Worm (Caenorhabditis elegans) whole organism, early embryonic: Measurements from ENCODE around the gene obr-1.

Source experiments
- B0310.2 ChIP-seq: sonication (generic microtip); optimal IDR thresholded peaks from 2 replicates; lab custom pipeline; 2016; ENCODE audit warnings: mild to moderate bottlenecking, missing genetic modification characterization, missing compliant biosample characterization
- aly-1 ChIP-seq: sonication (generic microtip); optimal IDR thresholded peaks from 2 replicates; lab custom pipeline; 2016; ENCODE audit warnings: missing genetic modification characterization, missing compliant biosample characterization
- ama-1 ChIP-seq: fragments of 150-350 bp; optimal IDR thresholded peaks from 2 replicates; lab custom pipeline; 2014
- ceh-13 ChIP-seq: fragments of 200-800 bp; sonication (Bioruptor generic); optimal IDR thresholded peaks from 2 replicates; lab custom pipeline; 2018; ENCODE audit warnings: mild to moderate bottlenecking, missing genetic modification characterization, missing compliant biosample characterization
- ceh-36 ChIP-seq: sonication (generic microtip); optimal IDR thresholded peaks from 2 replicates; lab custom pipeline; 2016; ENCODE audit warnings: missing genetic modification characterization, inconsistent platforms, missing compliant biosample characterization
- ets-7 ChIP-seq: sonication (generic microtip); optimal IDR thresholded peaks from 2 replicates; lab custom pipeline; 2016; ENCODE audit warnings: missing genotype, missing genetic modification characterization, missing compliant biosample characterization
- flt-1 ChIP-seq: fragments of 200-800 bp; sonication (Bioruptor generic); IDR thresholded peaks from 2 replicates; pipeline ENCODE4 v1.3.6; 2022; ENCODE audit warnings: missing genetic modification characterization, missing compliant biosample characterization
- hmbx-1 ChIP-seq: sonication (generic microtip); optimal IDR thresholded peaks from 2 replicates; lab custom pipeline; 2016; ENCODE audit warnings: mild to moderate bottlenecking, missing genetic modification characterization, missing compliant biosample characterization
- hmg-4 ChIP-seq: fragments of 200-800 bp; sonication (Bioruptor generic); optimal IDR thresholded peaks from 2 replicates; lab custom pipeline; 2018; ENCODE audit warnings: mild to moderate bottlenecking, missing genetic modification characterization, missing compliant biosample characterization
- hnd-1 ChIP-seq: sonication (generic microtip); optimal IDR thresholded peaks from 2 replicates; lab custom pipeline; 2016; ENCODE audit warnings: missing genetic modification characterization, missing compliant biosample characterization
- scrt-1 ChIP-seq: fragments of 200-800 bp; sonication (Bioruptor generic); IDR thresholded peaks from 2 replicates; pipeline ENCODE4 v1.3.6; 2022; ENCODE audit warnings: missing genetic modification characterization, missing compliant biosample characterization
- sea-1 ChIP-seq: fragments of 200-800 bp; sonication (Bioruptor generic); conservative IDR thresholded peaks from 2 replicates; pipeline ENCODE4 v1.3.6; 2022; ENCODE audit warnings: missing genetic modification characterization, missing compliant biosample characterization
- tbx-11 ChIP-seq: fragments of 200-800 bp; sonication (Bioruptor generic); IDR thresholded peaks from 2 replicates; pipeline ENCODE4 v1.3.6; 2022; ENCODE audit warnings: missing genetic modification characterization, missing compliant biosample characterization
- tra-4 ChIP-seq: sonication (generic microtip); optimal IDR thresholded peaks from 2 replicates; lab custom pipeline; 2017; ENCODE audit warnings: missing genetic modification characterization, missing compliant biosample characterization

DNA sequence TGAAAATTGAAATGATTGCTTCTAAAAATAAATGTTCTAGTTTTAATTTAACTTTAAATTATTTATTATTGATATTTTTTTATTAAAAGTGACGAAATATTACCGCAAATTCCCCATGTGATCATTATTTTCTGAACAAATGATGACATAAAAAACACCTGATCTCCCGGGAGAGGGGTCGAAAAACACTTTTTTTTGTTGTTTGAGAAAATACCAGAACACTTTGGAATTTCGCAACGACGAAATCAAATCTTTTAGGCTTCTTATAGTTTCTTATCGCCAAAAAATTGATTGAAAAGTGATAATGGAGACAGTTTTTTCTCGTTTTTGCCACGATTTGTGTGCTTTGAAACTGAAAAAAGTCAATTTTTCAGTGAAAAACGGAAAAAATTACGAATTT is 26.4 kb downstream of the obr-1 start:
- no peak for TF ChIP-seq sea-1 (GFP tag; lab: Robert Waterston, UW)
- TF ChIP-seq ets-7, result no peak
- TF ChIP-seq ama-1 (lab: Kevin White, UChicago), result no peak
- TF ChIP-seq tbx-11 (GFP tag; lab: Robert Waterston, UW), result no peak
- no peak for TF ChIP-seq ceh-13 (GFP tag; lab: Kevin White, UChicago)
- TF ChIP-seq ceh-36, result no peak
- no peak for TF ChIP-seq hmg-4 (GFP tag; lab: Kevin White, UChicago)
- TF ChIP-seq tra-4 (tag; lab: Kevin White, UChicago), result no peak
- TF ChIP-seq flt-1, result no peak
- TF ChIP-seq hnd-1, result no peak
- no peak for TF ChIP-seq aly-1
- no peak for TF ChIP-seq B0310.2
- no peak for TF ChIP-seq hmbx-1 (tag; lab: Kevin White, UChicago)
- TF ChIP-seq scrt-1 (GFP tag; lab: Robert Waterston, UW), result no peak
